Worm (Caenorhabditis elegans) whole organism, L4 larva: Measurements from ENCODE around the gene str-199.

Source experiments
- aha-1 ChIP-seq: fragments of 150-350 bp; peaks from one replicate; lab custom pipeline; 2014; ENCODE audit warnings: missing biosample characterization, missing genetic modification characterization
- mxl-3 ChIP-seq: fragments of 200-800 bp; sonication (Bioruptor generic); optimal IDR thresholded peaks from 2 replicates; lab custom pipeline; 2018; ENCODE audit warnings: mild to moderate bottlenecking, missing genetic modification characterization, missing compliant biosample characterization
- nhr-11 ChIP-seq: fragments of 150-350 bp; optimal IDR thresholded peaks from 2 replicates; lab custom pipeline; 2014; ENCODE audit warnings: missing biosample characterization, missing genetic modification characterization
- set-16 ChIP-seq: fragments of 200-800 bp; sonication (Bioruptor generic); IDR thresholded peaks from 2 replicates; pipeline ENCODE4 v1.3.6; 2022; ENCODE audit warnings: missing genetic modification reagents, missing genetic modification characterization, missing compliant biosample characterization
- zfp-2 ChIP-seq: sonication (generic microtip); optimal IDR thresholded peaks from 2 replicates; lab custom pipeline; 2016; ENCODE audit warnings: mild to moderate bottlenecking, missing genetic modification characterization, missing compliant biosample characterization

str-199 gene

ce11 chrV:17151292-17151691 is 39.0 kb downstream of the str-199 start:
- TF ChIP-seq zfp-2 (no peak), set-16 (GFP tag; lab: Robert Waterston, UW) (peak; percentile 47; the same call in 1 of the 2 replicates), aha-1 (tag; lab: Kevin White, UChicago) (peak; percentile 95), mxl-3 (GFP tag; lab: Kevin White, UChicago) (no peak), nhr-11 (tag; lab: Kevin White, UChicago) (no peak)
